Worm (Caenorhabditis elegans): Measurements from ENCODE around the gene F35H12.5.

- TF ChIP-seq nhr-237 (tag; optimal IDR thresholded peaks at IDR 0.05) (no peak), egl-27 (tag; optimal IDR thresholded peaks at IDR 0.05) (no peak), ztf-11 (tag; optimal IDR thresholded peaks at IDR 0.05) (no peak), zag-1 (tag; optimal IDR thresholded peaks at IDR 0.05) (no peak), nhr-19 (GFP tag; conservative IDR thresholded peaks at IDR 0.05) (no peak), irx-1 (tag; optimal IDR thresholded peaks at IDR 0.05) (no peak), C34B4.2 (tag; optimal IDR thresholded peaks at IDR 0.05) (no peak), snpc-4 (tag; optimal IDR thresholded peaks at IDR 0.05) (no peak), nhr-77 (tag; optimal IDR thresholded peaks at IDR 0.05) (no peak), nhr-12 (tag; optimal IDR thresholded peaks at IDR 0.05) (no peak), nhr-90 (tag; optimal IDR thresholded peaks at IDR 0.05; ENCODE audit: poor library complexity) (no peak), egl-13 (tag; optimal IDR thresholded peaks at IDR 0.05) (no peak), lin-14 (GFP tag; optimal IDR thresholded peaks at IDR 0.05) (no peak)
These were observed 7.9 kb downstream of the F35H12.5 start for ce11 chrX:926125-926524.
